Worm (Caenorhabditis elegans): Measurements from ENCODE around the gene Y49F6B.13.
"Not testable (repeated sequence)": the region's sequence is repeated elsewhere in the genome, so short reads cannot be mapped to it uniquely, and the experiment has no call there.

The Y49F6B.13 gene

ce11 chrII:3453521-3453920 lies 18.0 kb downstream of the Y49F6B.13 start, which contains the start of gene C16C8.11:
Gene C16C8.11 (plus strand): TSS chrII:3453708.
- no peak for TF ChIP-seq blmp-1 (tag; optimal IDR thresholded peaks at IDR 0.05; ENCODE audit: insufficient read depth)
- TF ChIP-seq nhr-12 (tag; optimal IDR thresholded peaks at IDR 0.05): no peak
- TF ChIP-seq unc-55 (GFP tag; optimal IDR thresholded peaks at IDR 0.05): no peak
- no peak for TF ChIP-seq nhr-237 (tag; optimal IDR thresholded peaks at IDR 0.05)
- no peak for TF ChIP-seq lin-13 (GFP tag; optimal IDR thresholded peaks at IDR 0.05)
- no peak for TF ChIP-seq nhr-21 (tag; optimal IDR thresholded peaks at IDR 0.05)
- TF ChIP-seq gmeb-1 (tag; optimal IDR thresholded peaks at IDR 0.05): no peak

ce11 chrII:3452421-3452820 lies 19.1 kb downstream of the Y49F6B.13 start, which contains the start of gene C16C8.12:
Gene C16C8.12 (plus strand): TSS chrII:3452721.
- TF ChIP-seq mbf-1 (tag; optimal IDR thresholded peaks at IDR 0.05): no peak
- TF ChIP-seq ceh-82 (tag; optimal IDR thresholded peaks at IDR 0.05): no peak
- no peak for TF ChIP-seq ztf-11 (tag; optimal IDR thresholded peaks at IDR 0.05)
- no peak for TF ChIP-seq gmeb-1 (tag; optimal IDR thresholded peaks at IDR 0.05)
- no peak for TF ChIP-seq sem-4 (tag; optimal IDR thresholded peaks at IDR 0.05)
- TF ChIP-seq F13H6.1 (tag; optimal IDR thresholded peaks at IDR 0.05): no peak
- no peak for TF ChIP-seq C34F6.9 (tag; optimal IDR thresholded peaks at IDR 0.05)
- no peak for TF ChIP-seq zag-1 (tag; optimal IDR thresholded peaks at IDR 0.05)
- no peak for TF ChIP-seq nhr-77 (tag; optimal IDR thresholded peaks at IDR 0.05)
- no peak for TF ChIP-seq nhr-129 (tag; optimal IDR thresholded peaks at IDR 0.05)
- no peak for TF ChIP-seq snpc-4 (tag; optimal IDR thresholded peaks at IDR 0.05)
- no peak for TF ChIP-seq aly-2 (tag; optimal IDR thresholded peaks at IDR 0.05)
- no peak for TF ChIP-seq skn-1 (tag; optimal IDR thresholded peaks at IDR 0.05)
- no peak for TF ChIP-seq nhr-12 (tag; optimal IDR thresholded peaks at IDR 0.05)
- TF ChIP-seq Y55F3AM.14 (GFP tag; optimal IDR thresholded peaks at IDR 0.05): no peak
- TF ChIP-seq lin-11 (tag; optimal IDR thresholded peaks at IDR 0.05): no peak
- no peak for TF ChIP-seq unc-62 (GFP tag; optimal IDR thresholded peaks at IDR 0.05)

ce11 chrII:3449514-3449913 lies 22.0 kb downstream of the Y49F6B.13 start, which contains the start of gene C16C8.14:
Gene C16C8.14 (plus strand): TSS chrII:3449814.
- TF ChIP-seq ztf-1 (GFP tag; conservative IDR thresholded peaks at IDR 0.05); snpc-4 (tag; optimal IDR thresholded peaks at IDR 0.05); nhr-11 (tag; optimal IDR thresholded peaks at IDR 0.05): not testable (repeated sequence)

- TF ChIP-seq nhr-6 (tag; optimal IDR thresholded peaks at IDR 0.05): no peak
- no peak for TF ChIP-seq nhr-25 (tag; optimal IDR thresholded peaks at IDR 0.05)
- TF ChIP-seq unc-62 (GFP tag; optimal IDR thresholded peaks at IDR 0.05): no peak
- no peak for TF ChIP-seq ZK546.5 (tag; optimal IDR thresholded peaks at IDR 0.05)
- no peak for TF ChIP-seq snpc-4 (tag; optimal IDR thresholded peaks at IDR 0.05)
- TF ChIP-seq ztf-11 (tag; optimal IDR thresholded peaks at IDR 0.05): no peak
- TF ChIP-seq sem-4 (tag; optimal IDR thresholded peaks at IDR 0.05): no peak
- no peak for TF ChIP-seq mdl-1 (tag; optimal IDR thresholded peaks at IDR 0.05)
- no peak for TF ChIP-seq dmd-4 (tag; optimal IDR thresholded peaks at IDR 0.05)
- TF ChIP-seq nhr-21 (tag; optimal IDR thresholded peaks at IDR 0.05): no peak
- no peak for TF ChIP-seq Y55F3AM.14 (GFP tag; optimal IDR thresholded peaks at IDR 0.05)
- no peak for TF ChIP-seq nhr-23 (tag; optimal IDR thresholded peaks at IDR 0.05)
- TF ChIP-seq ztf-4 (tag; optimal IDR thresholded peaks at IDR 0.05): no peak
- no peak for TF ChIP-seq sma-3 (GFP tag; optimal IDR thresholded peaks at IDR 0.05)
- no peak for TF ChIP-seq F13H6.1 (tag; optimal IDR thresholded peaks at IDR 0.05)
- no peak for TF ChIP-seq lsy-2 (tag; optimal IDR thresholded peaks at IDR 0.05)
- TF ChIP-seq nhr-10 (tag; optimal IDR thresholded peaks at IDR 0.05): no peak
Measured at ce11 chrII:3448776-3449280, 22.7 kb downstream of the Y49F6B.13 start, which contains the start of gene C16C8.25. Gene C16C8.25 (plus strand): TSS chrII:3449230.

- no peak for TF ChIP-seq sem-4 (tag; optimal IDR thresholded peaks at IDR 0.05)
- no peak for TF ChIP-seq dmd-4 (tag; optimal IDR thresholded peaks at IDR 0.05)
- no peak for TF ChIP-seq alr-1 (tag; optimal IDR thresholded peaks at IDR 0.05)
- TF ChIP-seq mdl-1 (tag; optimal IDR thresholded peaks at IDR 0.05): no peak
- TF ChIP-seq elt-3 (tag; optimal IDR thresholded peaks at IDR 0.05): no peak
- no peak for TF ChIP-seq egl-27 (tag; optimal IDR thresholded peaks at IDR 0.05)
- no peak for TF ChIP-seq nhr-12 (tag; optimal IDR thresholded peaks at IDR 0.05)
- TF ChIP-seq nhr-237 (tag; optimal IDR thresholded peaks at IDR 0.05): no peak
- no peak for TF ChIP-seq Y55F3AM.14 (GFP tag; optimal IDR thresholded peaks at IDR 0.05)
Measured at ce11 chrII:3447906-3448305, 23.6 kb downstream of the Y49F6B.13 start, which contains the start of gene C16C8.21. Gene C16C8.21 (plus strand): TSS chrII:3448206.

All from whole organism, L2 larva.